Worm (Caenorhabditis elegans) whole organism, midembryonic: Measurements from ENCODE around the gene F43H9.3.

Experiments used
- T22C8.4 ChIP-seq: fragments of 200-800 bp; sonication (Bioruptor generic); IDR thresholded peaks from 2 replicates; pipeline ENCODE4 v1.3.6; 2022; ENCODE audit warnings: missing genetic modification characterization, missing compliant biosample characterization
- cog-1 ChIP-seq: sonication (generic microtip); optimal IDR thresholded peaks from 2 replicates; lab custom pipeline; 2016; ENCODE audit warnings: missing genetic modification characterization, missing compliant biosample characterization
- flt-1 ChIP-seq: fragments of 200-800 bp; sonication (Bioruptor generic); IDR thresholded peaks from 2 replicates; pipeline ENCODE4 v1.3.6; 2022; ENCODE audit warnings: missing genetic modification characterization, missing compliant biosample characterization
- klf-2 ChIP-seq: fragments of 200-800 bp; sonication (Bioruptor generic); conservative IDR thresholded peaks from 2 replicates; pipeline ENCODE4 v1.3.6; 2022; ENCODE audit warnings: missing genetic modification reagents, missing genetic modification characterization, missing compliant biosample characterization
- med-1 ChIP-seq: sonication (generic microtip); optimal IDR thresholded peaks from 2 replicates; lab custom pipeline; 2017; ENCODE audit warnings: missing genetic modification characterization, mild to moderate bottlenecking, missing compliant biosample characterization, antibody characterized with exemption, missing genetic modification reagents; ENCODE audit not compliant: insufficient read depth
- ref-1 ChIP-seq: fragments of 200-800 bp; sonication (Bioruptor generic); conservative IDR thresholded peaks from 2 replicates; pipeline ENCODE4 v1.3.6; 2022; ENCODE audit warnings: missing genetic modification reagents, missing genetic modification characterization, missing compliant biosample characterization
- tab-1 ChIP-seq: fragments of 200-800 bp; sonication (Bioruptor generic); IDR thresholded peaks from 2 replicates; pipeline ENCODE4 v1.3.6; 2022; ENCODE audit warnings: missing genetic modification characterization, missing compliant biosample characterization
- ztf-23 ChIP-seq: fragments of 200-800 bp; sonication (Bioruptor generic); IDR thresholded peaks from 2 replicates; pipeline ENCODE4 v1.3.6; 2022; ENCODE audit warnings: missing genetic modification reagents, missing genetic modification characterization, missing compliant biosample characterization
- ztf-29 ChIP-seq: fragments of 200-800 bp; sonication (Bioruptor generic); IDR thresholded peaks from 2 replicates; pipeline ENCODE4 v1.3.6; 2022; ENCODE audit warnings: missing genetic modification reagents, missing genetic modification characterization, missing compliant biosample characterization

The F43H9.3 gene

ce11 chrV:8050059-8050677 is 25.4 kb upstream of the F43H9.3 start:
- TF ChIP-seq T22C8.4 (no peak), cog-1 (tag; lab: Kevin White, UChicago) (no peak), flt-1 (GFP tag; lab: Robert Waterston, UW) (no peak), ztf-23 (GFP tag; lab: Robert Waterston, UW) (no peak), ztf-29 (GFP tag; lab: Robert Waterston, UW) (no peak), med-1 (no peak), klf-2 (GFP tag; lab: Robert Waterston, UW) (no peak), tab-1 (GFP tag; lab: Robert Waterston, UW) (no peak)

- TF ChIP-seq flt-1 (GFP tag; lab: Robert Waterston, UW) (no peak), ref-1 (GFP tag; lab: Robert Waterston, UW) (no peak), tab-1 (GFP tag; lab: Robert Waterston, UW) (no peak), ztf-29 (GFP tag; lab: Robert Waterston, UW) (no peak), cog-1 (tag; lab: Kevin White, UChicago) (no peak), T22C8.4 (no peak), klf-2 (GFP tag; lab: Robert Waterston, UW) (no peak), med-1 (no peak), ztf-23 (GFP tag; lab: Robert Waterston, UW) (no peak)
These were observed 22.0 kb upstream of the F43H9.3 start, which contains the start of gene ZC513.3 for ce11 chrV:8046706-8047105. ZC513.3 (plus strand) TSS chrV:8047006.

DNA sequence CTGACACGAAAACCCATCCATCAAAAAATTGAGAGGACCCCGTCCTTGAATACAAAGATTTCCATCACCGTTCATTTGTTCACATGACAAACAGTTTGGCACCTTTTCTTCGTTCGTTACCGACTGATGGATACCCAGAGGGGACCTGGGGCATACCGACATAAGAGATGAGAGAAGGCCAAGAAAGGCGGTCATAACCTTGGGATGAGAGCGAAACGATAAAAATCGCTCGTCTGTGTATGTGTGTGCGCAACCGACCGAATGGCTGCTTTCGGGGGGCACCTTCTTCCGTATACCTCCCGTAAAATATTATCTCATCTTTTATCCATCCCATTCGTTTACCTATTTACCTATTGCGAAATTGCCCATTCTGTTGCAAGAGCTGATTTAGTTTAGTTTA is 20.2 kb upstream of the F43H9.3 start:
- TF ChIP-seq ref-1 (GFP tag; lab: Robert Waterston, UW): no peak
- no peak for TF ChIP-seq cog-1 (tag; lab: Kevin White, UChicago)
- TF ChIP-seq med-1: no peak
- no peak for TF ChIP-seq T22C8.4
- no peak for TF ChIP-seq tab-1 (GFP tag; lab: Robert Waterston, UW)
- no peak for TF ChIP-seq klf-2 (GFP tag; lab: Robert Waterston, UW)
- no peak for TF ChIP-seq ztf-23 (GFP tag; lab: Robert Waterston, UW)
- no peak for TF ChIP-seq ztf-29 (GFP tag; lab: Robert Waterston, UW)
- TF ChIP-seq flt-1 (GFP tag; lab: Robert Waterston, UW): no peak

ce11 chrV:8043664-8044063 is 18.9 kb upstream of the F43H9.3 start:
- no peak for TF ChIP-seq ref-1 (GFP tag; lab: Robert Waterston, UW)
- no peak for TF ChIP-seq ztf-23 (GFP tag; lab: Robert Waterston, UW)

DNA sequence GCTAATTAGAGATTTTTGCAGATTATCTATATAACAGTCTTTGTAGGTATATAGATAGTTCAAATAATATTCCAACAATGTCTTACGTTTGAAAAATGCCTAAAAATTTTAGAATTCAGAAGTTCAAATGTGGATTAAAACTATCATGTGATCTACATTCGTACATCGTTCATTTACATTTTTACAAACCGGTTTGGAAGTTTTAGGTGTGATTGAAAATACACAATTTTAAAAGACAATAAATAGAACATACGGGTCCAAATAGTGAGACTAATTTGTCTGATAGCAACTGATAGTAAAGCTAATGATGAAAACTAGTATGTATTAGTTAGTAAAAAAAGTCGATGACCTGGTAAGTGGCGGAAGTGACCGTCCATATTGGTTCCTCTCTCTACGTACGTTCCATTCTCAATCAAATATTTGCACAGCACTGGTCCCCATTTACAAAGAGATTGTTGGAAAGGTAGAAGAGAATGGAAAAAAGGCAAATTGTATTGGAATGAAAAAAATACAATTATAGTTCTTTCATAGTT is 16.7 kb upstream of the F43H9.3 start:
- TF ChIP-seq cog-1 (tag; lab: Kevin White, UChicago) (no peak), flt-1 (GFP tag; lab: Robert Waterston, UW) (no peak), med-1 (no peak), tab-1 (GFP tag; lab: Robert Waterston, UW) (no peak), ref-1 (GFP tag; lab: Robert Waterston, UW) (no peak), ztf-23 (GFP tag; lab: Robert Waterston, UW) (no peak), klf-2 (GFP tag; lab: Robert Waterston, UW) (no peak), T22C8.4 (no peak), ztf-29 (GFP tag; lab: Robert Waterston, UW) (no peak)

DNA sequence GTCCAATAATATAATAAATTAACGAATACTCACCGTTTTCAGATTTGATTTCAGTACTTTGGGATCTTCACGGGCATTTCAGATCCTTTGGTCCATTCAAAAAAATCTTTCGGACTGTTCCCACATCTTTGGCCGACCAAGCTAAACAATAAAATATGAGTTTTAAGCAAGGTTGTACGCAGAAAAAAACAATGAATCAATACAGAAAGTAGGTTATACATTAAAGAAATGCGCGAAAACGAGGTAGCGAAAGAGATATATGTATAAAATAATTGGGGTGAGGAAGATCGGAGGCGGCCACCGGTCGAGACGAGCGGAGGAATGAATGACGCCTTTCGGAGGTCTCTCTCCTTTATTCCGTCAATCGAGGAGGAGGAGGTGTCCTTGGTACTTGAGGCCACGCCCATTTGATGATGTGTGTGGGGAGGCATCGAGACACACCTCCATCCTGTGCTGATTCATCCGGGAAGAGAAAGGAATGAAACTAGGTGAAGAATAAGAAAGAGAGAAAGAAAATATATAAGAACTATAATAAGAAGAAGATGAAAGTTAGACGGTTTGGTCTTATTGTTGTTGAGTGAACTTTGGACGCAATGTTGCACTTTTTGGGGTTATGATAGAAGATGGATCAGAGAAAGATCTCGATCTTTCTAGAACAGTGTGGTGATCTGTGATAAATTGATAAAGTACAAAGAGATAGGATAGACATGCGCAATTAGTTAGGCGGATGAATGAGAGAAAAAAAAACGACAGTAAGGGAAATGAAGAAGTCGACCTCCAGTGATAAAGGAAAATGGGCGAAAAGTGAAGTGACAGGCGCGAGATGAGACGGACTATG is 15.7 kb upstream of the F43H9.3 start:
- TF ChIP-seq flt-1 (GFP tag; lab: Robert Waterston, UW) (no peak), med-1 (no peak), klf-2 (GFP tag; lab: Robert Waterston, UW) (no peak), ref-1 (GFP tag; lab: Robert Waterston, UW) (no peak), cog-1 (tag; lab: Kevin White, UChicago) (no peak), ztf-29 (GFP tag; lab: Robert Waterston, UW) (no peak)

ce11 chrV:8039606-8040005 is 14.9 kb upstream of the F43H9.3 start:
- TF ChIP-seq med-1 (no peak), flt-1 (GFP tag; lab: Robert Waterston, UW) (peak; percentile 58; the same call in 1 of the 2 replicates)

DNA sequence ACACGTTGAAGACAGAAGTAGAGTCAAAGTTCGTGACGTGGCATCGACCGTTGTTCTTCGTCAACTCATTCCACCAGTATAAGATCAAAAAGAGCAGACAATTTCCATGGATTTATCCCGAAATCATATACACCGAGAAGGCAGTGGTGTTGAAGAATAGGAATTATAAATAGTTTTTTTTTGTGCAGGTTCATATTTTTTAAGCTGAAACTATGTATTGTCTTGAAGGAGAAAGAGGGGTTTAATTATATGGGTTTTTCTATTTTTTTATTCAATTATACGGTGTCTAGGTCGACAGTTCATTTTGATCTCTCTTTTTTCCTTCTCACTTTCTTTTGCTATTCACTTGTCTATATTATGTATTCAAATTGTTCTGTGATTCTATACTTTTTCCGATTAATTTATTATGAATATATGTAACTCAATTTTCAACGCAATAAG is 14.4 kb upstream of the F43H9.3 start:
- TF ChIP-seq cog-1 (tag; lab: Kevin White, UChicago): no peak
- peak; percentile 38 for TF ChIP-seq flt-1 (GFP tag; lab: Robert Waterston, UW)
- no peak for TF ChIP-seq klf-2 (GFP tag; lab: Robert Waterston, UW)
- TF ChIP-seq T22C8.4: no peak
- TF ChIP-seq ztf-23 (GFP tag; lab: Robert Waterston, UW): peak; percentile 56; the same call in 1 of the 2 replicates

ce11 chrV:8035947-8036346 is 11.2 kb upstream of the F43H9.3 start, which contains the start of gene ZC513.14:
ZC513.14 (minus strand) TSS chrV:8036047.
- TF ChIP-seq klf-2 (GFP tag; lab: Robert Waterston, UW): no peak

DNA sequence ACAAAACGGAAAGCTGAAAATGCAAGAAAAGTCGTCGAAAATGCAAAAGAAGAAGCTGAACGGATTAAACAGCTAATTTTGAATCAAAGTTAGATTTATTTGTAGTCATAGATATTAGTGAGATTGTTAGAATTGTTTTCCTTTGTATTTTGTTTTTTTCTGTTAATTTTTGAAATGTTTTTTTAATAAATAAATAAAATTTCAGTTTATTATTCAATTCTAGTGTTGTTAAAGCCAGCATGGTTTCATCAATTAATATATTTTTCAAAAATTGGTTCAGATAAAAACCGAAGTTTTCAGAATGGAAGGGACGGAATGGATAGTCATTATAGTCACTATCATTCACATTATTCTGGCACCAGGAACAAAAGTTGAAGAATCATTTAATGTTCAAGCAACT is 10.1 kb upstream of the F43H9.3 start, which contains the start of gene algn-12:
TSS of gene algn-12 (plus strand) at position 301 of the 400 bp plus-strand sequence.
- no peak for TF ChIP-seq ztf-23 (GFP tag; lab: Robert Waterston, UW)
- no peak for TF ChIP-seq med-1
- TF ChIP-seq T22C8.4: no peak
- no peak for TF ChIP-seq ztf-29 (GFP tag; lab: Robert Waterston, UW)
- no peak for TF ChIP-seq cog-1 (tag; lab: Kevin White, UChicago)
- no peak for TF ChIP-seq ref-1 (GFP tag; lab: Robert Waterston, UW)
- TF ChIP-seq tab-1 (GFP tag; lab: Robert Waterston, UW): no peak
- no peak for TF ChIP-seq klf-2 (GFP tag; lab: Robert Waterston, UW)
- no peak for TF ChIP-seq flt-1 (GFP tag; lab: Robert Waterston, UW)
